Fruit fly (Drosophila melanogaster) whole organism, prepupa: ENCODE data around the gene Pdxk.

Source experiments
- Blimp-1 ChIP-seq: fragments of 200-800 bp; sonication (Bioruptor generic); optimal IDR thresholded peaks from 3 replicates; lab custom pipeline; 2017; ENCODE audit warnings: missing biosample characterization, missing genetic modification characterization, mild to moderate bottlenecking, moderate library complexity, missing genetic modification reagents
- CG11294 ChIP-seq: fragments of 200-800 bp; sonication (Bioruptor generic); IDR thresholded peaks from 2 replicates; pipeline ENCODE4 v1.3.6; 2022; ENCODE audit warnings: missing biosample characterization, missing genetic modification characterization
- CG11762 ChIP-seq: fragments of 200-800 bp; sonication (Bioruptor generic); optimal IDR thresholded peaks from 3 replicates; lab custom pipeline; 2016; ENCODE audit warnings: missing biosample characterization, missing genetic modification characterization; ENCODE audit not compliant: insufficient read depth
- CG15336 ChIP-seq: fragments of 200-800 bp; sonication (Bioruptor generic); IDR thresholded peaks from 2 replicates; pipeline ENCODE4 v1.3.6; 2022; ENCODE audit warnings: missing biosample characterization, missing genetic modification characterization
- CG1621 ChIP-seq: fragments of 200-800 bp; sonication (Bioruptor generic); optimal IDR thresholded peaks from 3 replicates; lab custom pipeline; 2018; ENCODE audit warnings: missing biosample characterization, mild to moderate bottlenecking, missing genetic modification characterization
- CG16779 ChIP-seq: fragments of 200-800 bp; sonication (Bioruptor generic); optimal IDR thresholded peaks from 3 replicates; lab custom pipeline; 2017; ENCODE audit warnings: missing biosample characterization, mild to moderate bottlenecking, missing genetic modification characterization
- CG3032 ChIP-seq: fragments of 200-800 bp; optimal IDR thresholded peaks from 2 replicates; lab custom pipeline; 2019; ENCODE audit warnings: missing biosample characterization, mild to moderate bottlenecking, missing genetic modification characterization, moderate library complexity
- CG31627 ChIP-seq: fragments of 200-800 bp; sonication (Bioruptor generic); optimal IDR thresholded peaks from 3 replicates; lab custom pipeline; 2016; ENCODE audit warnings: missing biosample characterization, missing genetic modification characterization
- CG32006 ChIP-seq: fragments of 200-800 bp; sonication (Bioruptor generic); optimal IDR thresholded peaks from 3 replicates; lab custom pipeline; 2017; ENCODE audit warnings: missing biosample characterization, mild to moderate bottlenecking, missing genetic modification characterization
- CG34406 ChIP-seq: fragments of 200-800 bp; sonication (Bioruptor generic); optimal IDR thresholded peaks from 3 replicates; lab custom pipeline; 2016; ENCODE audit warnings: missing biosample characterization, missing genetic modification characterization
- CG3919 ChIP-seq: fragments of 200-800 bp; sonication (Bioruptor generic); optimal IDR thresholded peaks from 3 replicates; lab custom pipeline; 2016; ENCODE audit warnings: missing biosample characterization, missing genetic modification characterization
- CG4318 ChIP-seq: fragments of 200-800 bp; sonication (Bioruptor generic); optimal IDR thresholded peaks from 3 replicates; lab custom pipeline; 2017; ENCODE audit warnings: missing biosample characterization, mild to moderate bottlenecking, missing genetic modification characterization
- CG6276 ChIP-seq: fragments of 200-800 bp; sonication (Bioruptor generic); optimal IDR thresholded peaks from 2 replicates; lab custom pipeline; 2017; ENCODE audit warnings: missing biosample characterization, mild to moderate bottlenecking, missing genetic modification characterization
- CG6792 ChIP-seq: fragments of 200-800 bp; sonication (Bioruptor generic); optimal IDR thresholded peaks from 3 replicates; lab custom pipeline; 2016; ENCODE audit warnings: missing biosample characterization, missing genetic modification characterization
- CG6808 ChIP-seq: fragments of 200-800 bp; sonication (Bioruptor generic); optimal IDR thresholded peaks from 3 replicates; lab custom pipeline; 2017; ENCODE audit warnings: missing biosample characterization, missing genetic modification characterization, mild to moderate bottlenecking, moderate library complexity, missing genetic modification reagents
- CG6854 ChIP-seq: fragments of 200-800 bp; sonication (Bioruptor generic); optimal IDR thresholded peaks from 2 replicates; lab custom pipeline; 2017; ENCODE audit warnings: missing biosample characterization, mild to moderate bottlenecking, missing genetic modification characterization
- CG7368 ChIP-seq: fragments of 200-800 bp; sonication (Bioruptor generic); optimal IDR thresholded peaks from 3 replicates; lab custom pipeline; 2016; ENCODE audit warnings: missing biosample characterization, missing genetic modification characterization
- CG8319 ChIP-seq: fragments of 200-800 bp; sonication (Bioruptor generic); optimal IDR thresholded peaks from 3 replicates; lab custom pipeline; 2016; ENCODE audit warnings: missing biosample characterization, missing genetic modification characterization
- CG9139 ChIP-seq: fragments of 200-800 bp; sonication (Bioruptor generic); optimal IDR thresholded peaks from 3 replicates; lab custom pipeline; 2017; ENCODE audit warnings: missing biosample characterization, mild to moderate bottlenecking, missing genetic modification characterization
- Eip78C ChIP-seq: fragments of 200-800 bp; sonication (Bioruptor generic); peaks from one replicate; lab custom pipeline; 2016; ENCODE audit warnings: missing biosample characterization, missing genetic modification characterization
- Eip93F ChIP-seq: fragments of 200-800 bp; sonication (Bioruptor generic); optimal IDR thresholded peaks from 2 replicates; lab custom pipeline; 2016; ENCODE audit warnings: missing biosample characterization, mild to moderate bottlenecking, missing genetic modification characterization
- Gug ChIP-seq: fragments of 200-800 bp; sonication (Bioruptor generic); IDR thresholded peaks from 2 replicates; pipeline ENCODE4 v1.3.6; 2022; ENCODE audit warnings: missing biosample characterization, missing genetic modification characterization
- Lpt ChIP-seq: fragments of 200-800 bp; sonication (Bioruptor generic); optimal IDR thresholded peaks from 3 replicates; lab custom pipeline; 2016; ENCODE audit warnings: missing biosample characterization, missing genetic modification characterization
- OdsH ChIP-seq: fragments of 200-800 bp; sonication (Bioruptor generic); optimal IDR thresholded peaks from 3 replicates; lab custom pipeline; 2016; ENCODE audit warnings: missing biosample characterization, missing genetic modification characterization
- Smox ChIP-seq: fragments of 200-800 bp; sonication (Bioruptor generic); optimal IDR thresholded peaks from 3 replicates; lab custom pipeline; 2016; ENCODE audit warnings: missing biosample characterization, missing genetic modification characterization
- Sox102F ChIP-seq: fragments of 200-800 bp; sonication (Bioruptor generic); optimal IDR thresholded peaks from 2 replicates; lab custom pipeline; 2016; ENCODE audit warnings: missing biosample characterization, mild to moderate bottlenecking, missing genetic modification characterization
- cyc ChIP-seq: fragments of 200-800 bp; sonication (Bioruptor generic); optimal IDR thresholded peaks from 3 replicates; lab custom pipeline; 2016; ENCODE audit warnings: missing biosample characterization, missing genetic modification characterization
- dac ChIP-seq: fragments of 200-800 bp; sonication (Bioruptor generic); optimal IDR thresholded peaks from 2 replicates; lab custom pipeline; 2017; ENCODE audit warnings: missing biosample characterization, mild to moderate bottlenecking, missing genetic modification characterization
- dsx ChIP-seq: fragments of 200-800 bp; optimal IDR thresholded peaks from 3 replicates; lab custom pipeline; 2019; ENCODE audit warnings: missing biosample characterization, mild to moderate bottlenecking, missing genetic modification characterization, moderate library complexity; ENCODE audit not compliant: poor library complexity, severe bottlenecking
- eg ChIP-seq: fragments of 200-800 bp; sonication (Bioruptor generic); IDR thresholded peaks from 3 replicates; pipeline ENCODE4 v1.3.6; 2022; ENCODE audit warnings: missing biosample characterization, missing genetic modification characterization
- esn ChIP-seq: fragments of 200-800 bp; sonication (Bioruptor generic); optimal IDR thresholded peaks from 2 replicates; lab custom pipeline; 2016; ENCODE audit warnings: missing biosample characterization, mild to moderate bottlenecking, missing genetic modification characterization, moderate library complexity
- fd59A ChIP-seq: fragments of 200-800 bp; sonication (Bioruptor generic); optimal IDR thresholded peaks from 2 replicates; lab custom pipeline; 2017; ENCODE audit warnings: missing biosample characterization, mild to moderate bottlenecking, missing genetic modification characterization, missing genetic modification reagents
- fd85E ChIP-seq: fragments of 200-800 bp; sonication (Bioruptor generic); optimal IDR thresholded peaks from 3 replicates; lab custom pipeline; 2016; ENCODE audit warnings: missing biosample characterization, missing genetic modification characterization
- fkh ChIP-seq: fragments of 200-800 bp; sonication (Bioruptor generic); optimal IDR thresholded peaks from 3 replicates; lab custom pipeline; 2017; ENCODE audit warnings: missing biosample characterization, mild to moderate bottlenecking, missing genetic modification characterization, moderate library complexity
- pdm3 ChIP-seq: fragments of 200-800 bp; sonication (Bioruptor generic); optimal IDR thresholded peaks from 3 replicates; lab custom pipeline; 2016; ENCODE audit warnings: missing biosample characterization, missing genetic modification characterization
- salr ChIP-seq, 2 experiments: fragments of 200-800 bp; sonication (Bioruptor generic); optimal IDR thresholded peaks; 3 replicates each; lab custom pipeline; 2016 to 2018; ENCODE audit warnings: missing biosample characterization in 2 of 2, missing genetic modification characterization in 2 of 2, mild to moderate bottlenecking in 1 of 2
- svp ChIP-seq: fragments of 200-800 bp; sonication (Bioruptor generic); peaks from one replicate; lab custom pipeline; 2016; ENCODE audit warnings: missing biosample characterization, missing genetic modification characterization
- topi ChIP-seq: fragments of 200-800 bp; sonication (Bioruptor generic); optimal IDR thresholded peaks from 3 replicates; lab custom pipeline; 2016; ENCODE audit warnings: missing biosample characterization, missing genetic modification characterization
- vri ChIP-seq: fragments of 200-800 bp; sonication (Bioruptor generic); optimal IDR thresholded peaks from 3 replicates; lab custom pipeline; 2016; ENCODE audit warnings: missing biosample characterization, mild to moderate bottlenecking, missing genetic modification characterization

Gene Pdxk

DNA sequence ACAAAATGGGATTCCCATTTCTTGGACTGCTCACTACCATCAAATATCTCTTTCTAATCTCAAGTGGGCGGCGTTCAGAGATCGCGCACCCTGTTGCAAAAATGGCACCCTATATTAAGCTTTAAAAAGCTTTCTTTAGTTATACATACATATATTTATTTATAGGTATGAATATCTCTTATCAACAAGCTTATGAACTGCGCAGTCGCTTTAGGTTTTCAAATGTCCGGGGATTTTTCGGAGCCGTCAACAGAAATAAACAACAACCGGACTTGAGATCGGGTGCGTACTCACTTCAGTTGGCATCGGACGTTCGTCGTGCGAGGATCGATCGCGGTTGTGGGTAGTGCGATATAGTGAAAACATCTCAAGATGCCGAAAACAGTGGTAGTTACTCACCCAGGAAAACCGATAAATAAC, 10.8 kb upstream of the Pdxk start, which contains the start of gene PGRP-LF (continued):
- TF ChIP-seq CG6792, result no peak
- no peak for TF ChIP-seq Lpt (GFP tag; lab: Kevin White, UChicago)
- no peak for TF ChIP-seq pdm3 (GFP tag; lab: Kevin White, UChicago)
- TF ChIP-seq CG3919, result no peak
- TF ChIP-seq CG9139 (GFP tag; lab: Kevin White, UChicago), result no peak
- TF ChIP-seq Eip78C (GFP tag; lab: Kevin White, UChicago), result peak; percentile 77
- TF ChIP-seq fd59A (GFP tag; lab: Kevin White, UChicago), result no peak
- TF ChIP-seq CG6808, result no peak
- peak; percentile 14 for TF ChIP-seq CG34406 (GFP tag; lab: Kevin White, UChicago)
- TF ChIP-seq CG6276 (GFP tag; lab: Kevin White, UChicago), result no peak
- TF ChIP-seq CG3032, result no peak
- TF ChIP-seq CG1621, result peak; percentile 46
- TF ChIP-seq esn (GFP tag; lab: Kevin White, UChicago), result peak; percentile 37
- peak; percentile 80 for TF ChIP-seq fkh (GFP tag; lab: Kevin White, UChicago)
- TF ChIP-seq CG11294, result no peak
- peak; percentile 9 for TF ChIP-seq CG31627 (GFP tag; lab: Kevin White, UChicago)
- TF ChIP-seq CG7368 (GFP tag; lab: Kevin White, UChicago), result no peak
- peak; percentile 38 for TF ChIP-seq OdsH (GFP tag; lab: Kevin White, UChicago)
- peak; percentile 21 for TF ChIP-seq Sox102F (GFP tag; lab: Kevin White, UChicago)
- TF ChIP-seq CG8319 (GFP tag; lab: Kevin White, UChicago), result no peak
- TF ChIP-seq dac (GFP tag; lab: Kevin White, UChicago), result no peak
- peak; percentile 58 for TF ChIP-seq Eip93F (GFP tag; lab: Kevin White, UChicago)
- peak; percentile 58 for TF ChIP-seq CG16779 (tag; lab: Kevin White, UChicago)

dm6 chr3L:9353733-9354132, 6.4 kb upstream of the Pdxk start, which contains the start of gene CG32040:
Gene CG32040, plus strand, starts transcription at chr3L:9354033.
- TF ChIP-seq CG32006, result no peak

DNA sequence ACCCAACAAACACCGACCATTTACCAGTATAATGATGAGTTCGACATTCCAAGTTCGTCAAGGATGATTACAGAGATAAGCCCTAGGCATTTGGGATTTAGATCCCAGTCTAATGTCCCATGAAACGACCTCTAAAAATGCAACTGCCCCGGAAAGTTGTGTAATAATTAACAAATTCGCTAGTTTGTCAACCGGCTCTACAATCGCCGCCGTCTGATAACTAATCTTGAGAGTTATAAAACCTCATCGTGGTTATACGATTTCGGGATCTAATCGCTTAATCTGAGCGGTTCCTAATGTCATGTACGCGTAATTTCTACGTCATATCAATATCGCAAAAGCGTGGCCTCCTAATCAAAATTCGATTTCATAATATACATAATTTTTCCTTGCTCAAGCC, 4.6 kb upstream of the Pdxk start:
- TF ChIP-seq CG11762 (GFP tag; lab: Kevin White, UChicago) (no peak), CG4318 (GFP tag; lab: Kevin White, UChicago) (no peak), CG15336 (GFP tag; lab: Robert Waterston, UW) (no peak), fd85E (no peak), Gug (GFP tag; lab: Robert Waterston, UW) (no peak), Lpt (GFP tag; lab: Kevin White, UChicago) (no peak), vri (peak; percentile 39), cyc (GFP tag; lab: Kevin White, UChicago) (no peak)

DNA sequence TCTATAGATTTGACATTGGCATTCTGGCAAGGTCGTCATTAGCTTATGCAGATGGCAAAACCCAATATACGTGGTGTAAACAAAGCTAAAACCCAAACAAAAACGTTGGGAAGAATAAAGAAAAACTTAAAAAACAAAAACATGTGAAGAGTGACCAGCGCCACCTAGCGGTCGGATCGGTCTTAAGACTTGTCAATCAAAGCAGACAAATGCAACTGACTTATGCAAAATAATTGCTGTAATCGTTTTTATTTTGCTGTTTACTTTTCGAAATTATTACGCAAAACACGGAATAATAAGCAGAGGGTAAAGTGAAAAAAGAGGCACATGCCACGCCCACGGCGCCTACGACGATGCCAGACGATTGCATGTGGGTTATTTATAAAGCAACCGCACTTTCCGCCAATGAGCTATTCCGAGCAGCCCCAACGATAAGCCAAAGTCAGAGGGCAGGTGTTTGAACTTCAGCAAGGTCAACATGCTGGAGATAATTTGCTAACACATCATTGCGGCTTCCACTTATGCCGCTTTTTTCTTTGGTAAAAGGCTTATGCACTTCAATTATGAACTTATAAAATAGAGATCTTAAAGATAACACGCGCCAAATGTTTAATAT, 3.9 kb upstream of the Pdxk start:
- no peak for TF ChIP-seq CG6854 (GFP tag; lab: Kevin White, UChicago)
- TF ChIP-seq CG6808, result no peak
- TF ChIP-seq Sox102F (GFP tag; lab: Kevin White, UChicago), result no peak
- no peak for TF ChIP-seq topi (GFP tag; lab: Kevin White, UChicago)
- no peak for TF ChIP-seq Blimp-1 (GFP tag; lab: Kevin White, UChicago)
- TF ChIP-seq dsx, result no peak
- no peak for TF ChIP-seq Smox (GFP tag; lab: Kevin White, UChicago)
- no peak for TF ChIP-seq fd59A (GFP tag; lab: Kevin White, UChicago)
- peak; percentile 98 for TF ChIP-seq svp (GFP tag; lab: Kevin White, UChicago)
- no peak for TF ChIP-seq salr (GFP tag; optimal IDR thresholded peaks at IDR 0.05; lab: Kevin White, UChicago)
- no peak for TF ChIP-seq pdm3 (GFP tag; lab: Kevin White, UChicago)
- peak; percentile 26 for TF ChIP-seq fkh (GFP tag; lab: Kevin White, UChicago)
- peak; percentile 28 for TF ChIP-seq Eip78C (GFP tag; lab: Kevin White, UChicago)
- no peak for TF ChIP-seq eg (GFP tag; lab: Robert Waterston, UW)
